Fruit fly (Drosophila melanogaster) whole organism, pupa: ENCODE data around the gene Aatf.

ENCODE experiments used
- CG13204 ChIP-seq: fragments of 200-800 bp; sonication (Bioruptor generic); optimal IDR thresholded peaks from 2 replicates; lab custom pipeline; 2018; ENCODE audit warnings: missing biosample characterization, mild to moderate bottlenecking, missing genetic modification characterization, moderate library complexity
- CG4496 ChIP-seq: fragments of 200-800 bp; sonication (Bioruptor generic); IDR thresholded peaks from 3 replicates; pipeline ENCODE4 v1.3.6; 2022; ENCODE audit warnings: missing biosample characterization, missing genetic modification characterization
- CG9948 ChIP-seq: fragments of 200-800 bp; sonication (Bioruptor generic); optimal IDR thresholded peaks from 2 replicates; lab custom pipeline; 2018; ENCODE audit warnings: missing biosample characterization, mild to moderate bottlenecking, missing genetic modification characterization, moderate library complexity
- D1 ChIP-seq: fragments of 200-800 bp; sonication (Bioruptor generic); optimal IDR thresholded peaks from 2 replicates; lab custom pipeline; 2018; ENCODE audit warnings: missing biosample characterization, mild to moderate bottlenecking, missing genetic modification characterization, moderate library complexity
- EcR ChIP-seq: fragments of 200-800 bp; sonication (Bioruptor generic); optimal IDR thresholded peaks from 3 replicates; lab custom pipeline; 2019; ENCODE audit warnings: missing biosample characterization, missing genetic modification characterization, mild to moderate bottlenecking, moderate library complexity, missing genetic modification reagents
- gl ChIP-seq: fragments of 200-800 bp; sonication (Bioruptor generic); optimal IDR thresholded peaks from 2 replicates; lab custom pipeline; 2018; ENCODE audit warnings: missing biosample characterization, mild to moderate bottlenecking, missing genetic modification characterization

DNA sequence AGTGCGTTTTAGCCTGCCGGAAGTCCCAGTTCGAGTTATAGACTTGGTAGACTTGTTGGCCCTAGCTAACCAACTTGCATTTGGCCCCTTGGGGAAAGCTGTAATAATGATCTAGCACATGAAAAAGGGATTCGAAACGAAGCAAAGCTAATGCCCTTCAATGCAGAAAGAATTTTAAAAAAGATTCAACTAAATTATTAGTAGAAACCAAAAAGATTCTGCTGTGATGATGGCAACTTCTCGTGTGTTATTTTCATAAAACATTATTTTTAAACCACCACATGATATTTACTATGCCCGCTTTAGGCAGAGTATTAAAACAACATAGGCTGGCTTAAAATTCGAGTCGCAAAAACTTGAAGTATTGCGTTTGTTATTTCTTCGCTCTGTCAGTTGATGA is 25.4 kb upstream of the Aatf start:
- TF ChIP-seq CG9948 (tag; lab: Kevin White, UChicago) (peak; percentile 25), CG4496 (GFP tag; lab: Robert Waterston, UW) (no peak), gl (tag; lab: Kevin White, UChicago) (no peak), D1 (tag; lab: Kevin White, UChicago) (no peak), CG13204 (GFP tag; lab: Kevin White, UChicago) (no peak), EcR (GFP tag; lab: Kevin White, UChicago) (no peak)
